Worm (Caenorhabditis elegans): ENCODE results near the gene rbm-42.
A peak's percentile ranks its signal among the peaks of the same experiment; 100 is the strongest.

rbm-42 gene

ce11 chrIII:5136033-5136597, 16.9 kb downstream of the rbm-42 start, which contains the start of gene tbx-2:
tbx-2 (minus strand) TSS chrIII:5136296.
- TF ChIP-seq lin-32 (GFP tag; optimal IDR thresholded peaks at IDR 0.05): no peak
- TF ChIP-seq snpc-4 (tag; optimal IDR thresholded peaks at IDR 0.05): no peak
- no peak for TF ChIP-seq ceh-43 (GFP tag; optimal IDR thresholded peaks at IDR 0.05)
- peak; percentile 55 for TF ChIP-seq lsy-2 (tag; optimal IDR thresholded peaks at IDR 0.05)
- TF ChIP-seq cnd-1 (tag; optimal IDR thresholded peaks at IDR 0.05): no peak
- TF ChIP-seq hlh-1 (tag; optimal IDR thresholded peaks at IDR 0.05): no peak
- TF ChIP-seq unc-120 (tag; optimal IDR thresholded peaks at IDR 0.05; ENCODE audit: poor library complexity, severe bottlenecking): peak; percentile 6

- TF ChIP-seq ceh-43 (GFP tag; optimal IDR thresholded peaks at IDR 0.05) (no peak), hlh-1 (tag; optimal IDR thresholded peaks at IDR 0.05) (no peak), unc-62 (GFP tag; optimal IDR thresholded peaks at IDR 0.05) (no peak), unc-120 (tag; optimal IDR thresholded peaks at IDR 0.05; ENCODE audit: poor library complexity, severe bottlenecking) (no peak), elt-3 (tag; optimal IDR thresholded peaks at IDR 0.05) (no peak), ztf-11 (tag; optimal IDR thresholded peaks at IDR 0.05) (no peak), unc-39 (tag; optimal IDR thresholded peaks at IDR 0.05) (no peak), ces-1 (GFP tag; optimal IDR thresholded peaks at IDR 0.05) (no peak), mep-1 (tag; optimal IDR thresholded peaks at IDR 0.05) (no peak)
Measured at ce11 chrIII:5134506-5134905, 18.5 kb downstream of the rbm-42 start.

ce11 chrIII:5130654-5131053, 22.4 kb downstream of the rbm-42 start:
- TF ChIP-seq unc-62 (GFP tag; optimal IDR thresholded peaks at IDR 0.05): no peak
- no peak for TF ChIP-seq ceh-83 (GFP tag; optimal IDR thresholded peaks at IDR 0.05)
- no peak for TF ChIP-seq unc-120 (tag; optimal IDR thresholded peaks at IDR 0.05; ENCODE audit: poor library complexity, severe bottlenecking)
- TF ChIP-seq bed-3 (GFP tag; optimal IDR thresholded peaks at IDR 0.05): no peak
- TF ChIP-seq M03D4.4 (tag; optimal IDR thresholded peaks at IDR 0.05): no peak
- TF ChIP-seq blmp-1 (tag; optimal IDR thresholded peaks at IDR 0.05): no peak
- no peak for TF ChIP-seq drap-1 (GFP tag; optimal IDR thresholded peaks at IDR 0.05)
- TF ChIP-seq cnd-1 (tag; optimal IDR thresholded peaks at IDR 0.05): no peak
- TF ChIP-seq snpc-4 (tag; optimal IDR thresholded peaks at IDR 0.05): no peak
- TF ChIP-seq mls-2 (tag; optimal IDR thresholded peaks at IDR 0.05): no peak
- TF ChIP-seq ces-1 (GFP tag; optimal IDR thresholded peaks at IDR 0.05): no peak
- TF ChIP-seq nhr-76 (tag; optimal IDR thresholded peaks at IDR 0.05): no peak
- no peak for TF ChIP-seq nhr-28 (tag; optimal IDR thresholded peaks at IDR 0.05)

ce11 chrIII:5129261-5129660, 23.8 kb downstream of the rbm-42 start:
- TF ChIP-seq lin-32 (GFP tag; optimal IDR thresholded peaks at IDR 0.05) (no peak), pha-4 (tag; optimal IDR thresholded peaks at IDR 0.05) (no peak)

- TF ChIP-seq blmp-1 (tag; optimal IDR thresholded peaks at IDR 0.05) (no peak), lsy-2 (tag; optimal IDR thresholded peaks at IDR 0.05) (no peak), mep-1 (tag; optimal IDR thresholded peaks at IDR 0.05) (no peak), nhr-2 (tag; optimal IDR thresholded peaks at IDR 0.05) (peak; percentile 79)
Measured at ce11 chrIII:5126988-5127387, 26.0 kb downstream of the rbm-42 start.

- no peak for TF ChIP-seq blmp-1 (tag; optimal IDR thresholded peaks at IDR 0.05)
- no peak for TF ChIP-seq nhr-76 (tag; optimal IDR thresholded peaks at IDR 0.05)
- no peak for TF ChIP-seq mab-5 (tag; optimal IDR thresholded peaks at IDR 0.05)
- TF ChIP-seq ham-2 (GFP tag; optimal IDR thresholded peaks at IDR 0.05): no peak
- TF ChIP-seq nhr-28 (tag; optimal IDR thresholded peaks at IDR 0.05): no peak
- TF ChIP-seq nhr-2 (tag; optimal IDR thresholded peaks at IDR 0.05): no peak
- no peak for TF ChIP-seq tbx-8 (GFP tag; optimal IDR thresholded peaks at IDR 0.05)
- TF ChIP-seq ceh-43 (GFP tag; optimal IDR thresholded peaks at IDR 0.05): no peak
Measured at ce11 chrIII:5125759-5126158, 27.3 kb downstream of the rbm-42 start.

ce11 chrIII:5124385-5124784, 28.6 kb downstream of the rbm-42 start:
- no peak for TF ChIP-seq M03D4.4 (tag; optimal IDR thresholded peaks at IDR 0.05)
- TF ChIP-seq nhr-237 (tag; optimal IDR thresholded peaks at IDR 0.05): no peak
- TF ChIP-seq lin-13 (tag; optimal IDR thresholded peaks at IDR 0.05): no peak
- no peak for TF ChIP-seq unc-39 (tag; optimal IDR thresholded peaks at IDR 0.05)
- no peak for TF ChIP-seq blmp-1 (tag; optimal IDR thresholded peaks at IDR 0.05)
- TF ChIP-seq pha-4 (tag; optimal IDR thresholded peaks at IDR 0.05): no peak
- TF ChIP-seq ces-1 (GFP tag; optimal IDR thresholded peaks at IDR 0.05): no peak
- peak; percentile 42 for TF ChIP-seq unc-62 (GFP tag; optimal IDR thresholded peaks at IDR 0.05)
- peak; percentile 33 for TF ChIP-seq nhr-2 (tag; optimal IDR thresholded peaks at IDR 0.05)
- TF ChIP-seq elt-1 (tag; optimal IDR thresholded peaks at IDR 0.05; ENCODE audit: borderline replicate concordance, insufficient read depth): peak; percentile 68

All from whole organism, mixed stage, embryonic.